Fruit fly (Drosophila melanogaster): ENCODE data around the gene dos.

Gene dos

dm6 chr3L:2632763-2633100, 43.5 kb downstream of the dos start:
- peak; percentile 8 for TF ChIP-seq Mnt (GFP tag; optimal IDR thresholded peaks at IDR 0.05)
- peak; percentile 24 for TF ChIP-seq tj (GFP tag; optimal IDR thresholded peaks at IDR 0.05)
- TF ChIP-seq CG5204 (GFP tag; optimal IDR thresholded peaks at IDR 0.05) = no peak
- peak; percentile 74 for TF ChIP-seq cic (GFP tag; optimal IDR thresholded peaks at IDR 0.05)

dm6 chr3L:2634929-2635799, 46.0 kb downstream of the dos start:
- TF ChIP-seq bab1 (GFP tag; optimal IDR thresholded peaks at IDR 0.05) (peak; percentile 86), Hr96 (GFP tag; optimal IDR thresholded peaks at IDR 0.05) (peak; percentile 82), CG7045 (GFP tag; optimal IDR thresholded peaks at IDR 0.05) (peak; percentile 78), CG11617 (GFP tag; optimal IDR thresholded peaks at IDR 0.05) (peak; percentile 93), Crg-1 (GFP tag; optimal IDR thresholded peaks at IDR 0.05) (peak; percentile 88), Mnt (GFP tag; optimal IDR thresholded peaks at IDR 0.05) (peak; percentile 93), Clk (GFP tag; optimal IDR thresholded peaks at IDR 0.05) (peak; percentile 52), ovo (GFP tag; optimal IDR thresholded peaks at IDR 0.05) (peak; percentile 73), CG33017 (tag; optimal IDR thresholded peaks at IDR 0.05) (peak; percentile 56), toe (GFP tag; optimal IDR thresholded peaks at IDR 0.05) (peak; percentile 67), pad (GFP tag; optimal IDR thresholded peaks at IDR 0.05) (peak; percentile 80), CG14711 (tag; optimal IDR thresholded peaks at IDR 0.05) (peak; percentile 91), CG1620 (GFP tag; optimal IDR thresholded peaks at IDR 0.05) (peak; percentile 77), cic (GFP tag; optimal IDR thresholded peaks at IDR 0.05) (peak; percentile 97), kay (GFP tag; ENCODE audit: borderline replicate concordance) (peak; percentile 49), CG12768 (GFP tag; optimal IDR thresholded peaks at IDR 0.05) (peak; percentile 78), tj (GFP tag; optimal IDR thresholded peaks at IDR 0.05) (peak; percentile 96), CG7101 (tag; optimal IDR thresholded peaks at IDR 0.05) (peak; percentile 86), CG5204 (GFP tag; optimal IDR thresholded peaks at IDR 0.05) (peak; percentile 74), cnc (optimal IDR thresholded peaks at IDR 0.05) (peak in 1 of 2 experiments; percentile 13)

- TF ChIP-seq pad (GFP tag; optimal IDR thresholded peaks at IDR 0.05) (no peak), CG14711 (tag; optimal IDR thresholded peaks at IDR 0.05) (peak; percentile 46), cnc (optimal IDR thresholded peaks at IDR 0.05) (no peak), cic (GFP tag; optimal IDR thresholded peaks at IDR 0.05) (no peak), CG12768 (GFP tag; optimal IDR thresholded peaks at IDR 0.05) (peak; percentile 6), ovo (GFP tag; optimal IDR thresholded peaks at IDR 0.05) (no peak), CG33017 (tag; optimal IDR thresholded peaks at IDR 0.05) (no peak), CG7045 (GFP tag; optimal IDR thresholded peaks at IDR 0.05) (no peak), CG7101 (tag; optimal IDR thresholded peaks at IDR 0.05) (no peak), tj (GFP tag; optimal IDR thresholded peaks at IDR 0.05) (peak; percentile 63), CG5204 (GFP tag; optimal IDR thresholded peaks at IDR 0.05) (no peak), toe (GFP tag; optimal IDR thresholded peaks at IDR 0.05) (no peak), kay (GFP tag; ENCODE audit: borderline replicate concordance) (no peak), Mnt (GFP tag; optimal IDR thresholded peaks at IDR 0.05) (no peak), Crg-1 (GFP tag; optimal IDR thresholded peaks at IDR 0.05) (no peak), Hr96 (GFP tag; optimal IDR thresholded peaks at IDR 0.05) (no peak), CG11617 (GFP tag; optimal IDR thresholded peaks at IDR 0.05) (no peak), bab1 (GFP tag; optimal IDR thresholded peaks at IDR 0.05) (peak; percentile 40), CG1620 (GFP tag; optimal IDR thresholded peaks at IDR 0.05) (no peak), Clk (GFP tag; optimal IDR thresholded peaks at IDR 0.05) (no peak)
Measured at dm6 chr3L:2636023-2636968, 47.1 kb downstream of the dos start.

dm6 chr3L:2643324-2643723, 54.1 kb downstream of the dos start, which contains the start of gene CG14949:
Gene CG14949, minus strand, starts transcription at chr3L:2643424.
- TF ChIP-seq toe (GFP tag; optimal IDR thresholded peaks at IDR 0.05) (no peak), CG5204 (GFP tag; optimal IDR thresholded peaks at IDR 0.05) (no peak), CG1620 (GFP tag; optimal IDR thresholded peaks at IDR 0.05) (no peak), pad (GFP tag; optimal IDR thresholded peaks at IDR 0.05) (no peak)

dm6 chr3L:2645068-2645467, 55.9 kb downstream of the dos start, which contains the start of gene CG1143:
Gene CG1143, plus strand, starts transcription at chr3L:2645368.
- no peak for TF ChIP-seq CG12768 (GFP tag; optimal IDR thresholded peaks at IDR 0.05)
- TF ChIP-seq tj (GFP tag; optimal IDR thresholded peaks at IDR 0.05) = no peak
- TF ChIP-seq pad (GFP tag; optimal IDR thresholded peaks at IDR 0.05) = no peak
- no peak for TF ChIP-seq bab1 (GFP tag; optimal IDR thresholded peaks at IDR 0.05)
- no peak for TF ChIP-seq toe (GFP tag; optimal IDR thresholded peaks at IDR 0.05)
- no peak for TF ChIP-seq kay (GFP tag; ENCODE audit: borderline replicate concordance)
- TF ChIP-seq cic (GFP tag; optimal IDR thresholded peaks at IDR 0.05) = no peak
- no peak for TF ChIP-seq CG5204 (GFP tag; optimal IDR thresholded peaks at IDR 0.05)
- no peak for TF ChIP-seq ovo (GFP tag; optimal IDR thresholded peaks at IDR 0.05)
- no peak for TF ChIP-seq CG33017 (tag; optimal IDR thresholded peaks at IDR 0.05)
- no peak for TF ChIP-seq CG14711 (tag; optimal IDR thresholded peaks at IDR 0.05)
- TF ChIP-seq CG11617 (GFP tag; optimal IDR thresholded peaks at IDR 0.05) = no peak
- no peak for TF ChIP-seq Hr96 (GFP tag; optimal IDR thresholded peaks at IDR 0.05)
- TF ChIP-seq cnc (optimal IDR thresholded peaks at IDR 0.05) = no peak
- TF ChIP-seq CG1620 (GFP tag; optimal IDR thresholded peaks at IDR 0.05) = no peak
